Worm (Caenorhabditis elegans): ENCODE measurements around the gene H21P03.10.

Gene H21P03.10

ce11 chrIV:11487889-11488556 lies 12.5 kb upstream of the H21P03.10 start:
- TF ChIP-seq unc-62 (GFP tag; optimal IDR thresholded peaks at IDR 0.05), result no peak

DNA sequence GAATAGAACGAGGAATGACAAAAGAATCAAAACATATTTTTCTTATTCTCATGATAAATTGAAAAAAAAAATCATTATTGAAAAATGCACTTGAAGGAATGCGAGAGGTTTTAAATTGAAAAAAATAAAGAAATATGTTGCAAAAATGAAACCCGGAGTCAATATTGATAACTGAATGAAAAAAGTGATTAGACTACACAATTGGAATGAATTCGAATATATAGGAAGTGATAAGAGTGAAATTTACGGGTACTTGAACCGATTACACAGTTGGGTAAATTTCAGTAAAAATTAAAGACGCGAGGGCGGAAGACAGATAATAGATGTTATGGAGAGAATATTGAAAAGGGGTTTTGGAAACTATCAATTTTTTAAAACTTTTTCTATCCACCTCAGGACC lies 11.4 kb upstream of the H21P03.10 start:
- no peak for TF ChIP-seq unc-62 (GFP tag; optimal IDR thresholded peaks at IDR 0.05)

- no peak for TF ChIP-seq unc-62 (GFP tag; optimal IDR thresholded peaks at IDR 0.05)
These were observed 10.7 kb upstream of the H21P03.10 start for ce11 chrIV:11489610-11490339.

DNA sequence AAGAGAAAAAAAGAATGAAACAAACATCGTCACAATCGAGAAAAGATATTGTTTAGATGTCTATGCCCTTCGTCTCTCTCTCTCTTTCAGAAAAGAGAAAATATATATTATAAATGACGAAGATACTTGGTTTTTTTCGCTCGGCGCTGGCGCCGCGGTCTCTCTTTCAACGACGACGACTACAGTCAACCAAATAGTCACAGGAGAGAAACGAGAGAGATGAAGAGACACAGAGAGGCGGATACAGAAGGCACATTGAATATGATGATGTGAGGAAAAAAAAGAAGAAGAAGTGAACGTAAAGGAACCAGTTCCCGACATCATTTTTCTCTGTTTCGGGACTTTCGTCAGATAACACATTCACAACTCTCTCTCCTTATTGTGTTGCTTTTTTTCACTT lies 9.1 kb upstream of the H21P03.10 start:
- TF ChIP-seq unc-62 (GFP tag; optimal IDR thresholded peaks at IDR 0.05), result no peak

ce11 chrIV:11492345-11492744 lies 8.2 kb upstream of the H21P03.10 start:
- TF ChIP-seq unc-62 (GFP tag; optimal IDR thresholded peaks at IDR 0.05), result no peak

DNA sequence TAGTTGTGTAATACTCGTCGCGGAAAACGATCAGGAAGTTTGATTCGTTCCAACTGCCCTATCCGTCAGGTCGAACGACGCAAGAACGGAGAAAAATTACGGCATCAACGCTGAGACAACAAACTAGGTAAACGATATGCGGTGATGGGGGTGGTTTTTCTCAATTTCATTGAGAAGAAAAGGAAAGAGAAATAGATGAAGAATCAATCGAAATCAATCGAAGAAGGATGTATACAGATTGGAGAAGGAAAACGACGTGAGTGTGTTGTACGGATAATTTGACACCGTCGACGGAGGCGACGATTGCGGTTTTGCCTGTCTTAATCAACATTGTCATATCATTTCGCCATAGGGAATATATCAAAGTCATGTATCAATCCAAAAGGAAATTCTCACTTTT lies 6.6 kb upstream of the H21P03.10 start:
- no peak for TF ChIP-seq unc-62 (GFP tag; optimal IDR thresholded peaks at IDR 0.05)

DNA sequence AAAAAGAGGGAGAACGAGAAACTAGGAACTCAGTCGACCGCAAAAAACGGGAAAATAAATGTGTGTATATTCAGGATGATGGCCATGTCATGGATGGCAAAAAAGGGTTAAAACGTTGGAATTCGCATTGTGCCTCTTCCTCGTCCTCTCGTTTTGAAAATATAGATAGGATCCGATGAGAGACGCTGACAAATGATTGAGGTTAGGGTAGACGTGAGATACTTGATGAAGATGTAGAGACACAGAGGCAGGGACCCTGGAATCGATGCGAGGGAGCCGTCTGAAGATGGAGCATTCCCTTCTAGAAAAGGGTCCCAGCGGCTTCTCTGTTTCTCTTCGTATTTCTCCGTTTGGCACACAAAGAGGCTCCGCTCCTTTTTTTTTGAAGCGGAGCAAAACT lies 5.6 kb upstream of the H21P03.10 start:
- no peak for TF ChIP-seq unc-62 (GFP tag; optimal IDR thresholded peaks at IDR 0.05)

DNA sequence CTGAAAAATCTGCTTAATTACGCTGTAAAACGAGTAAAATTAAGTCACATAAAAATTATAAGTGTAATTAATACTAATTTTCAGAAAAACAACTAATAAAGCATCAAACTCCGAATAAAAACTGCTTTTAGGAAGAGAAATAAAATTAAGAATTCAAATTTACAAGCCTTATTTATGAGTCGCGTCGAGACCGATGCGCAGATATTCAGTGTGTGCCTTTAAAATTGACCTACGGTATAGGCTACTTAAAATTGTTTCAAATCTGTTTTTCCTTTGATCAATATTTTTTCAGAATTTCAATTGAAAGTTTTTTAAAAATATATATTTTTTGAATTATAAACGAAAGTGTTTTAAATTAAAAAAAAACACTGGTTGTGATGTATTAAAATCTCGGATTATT lies 2.4 kb upstream of the H21P03.10 start, which contains the start of gene sms-1:
Gene sms-1, minus strand, starts transcription at position 6 of the 400 bp plus-strand sequence.
- no peak for TF ChIP-seq unc-62 (GFP tag; optimal IDR thresholded peaks at IDR 0.05)

- no peak for TF ChIP-seq unc-62 (GFP tag; optimal IDR thresholded peaks at IDR 0.05)
These were observed 3.1 kb downstream of the H21P03.10 start for ce11 chrIV:11503654-11504053.

DNA sequence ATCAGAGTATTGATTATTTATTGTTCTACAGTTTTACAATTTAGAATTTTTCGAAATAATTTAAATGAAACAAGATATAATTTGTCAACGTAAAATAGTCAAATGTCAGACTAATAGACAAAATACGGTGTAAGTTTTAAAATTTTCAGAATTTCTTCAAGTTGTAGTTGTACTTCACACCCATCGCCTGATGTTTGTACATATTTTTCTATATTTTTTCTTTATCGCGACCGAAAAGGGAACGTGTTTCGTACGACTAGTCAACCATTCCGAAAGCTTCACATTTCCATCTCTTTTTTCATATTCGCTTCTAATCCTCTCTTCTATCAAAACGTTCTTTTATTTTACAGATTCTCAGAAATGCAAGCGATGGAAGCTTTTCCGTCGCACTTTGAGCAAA lies 3.9 kb downstream of the H21P03.10 start, which contains the start of gene twk-25:
Gene twk-25, plus strand, starts transcription at position 301 of the 400 bp plus-strand sequence.
- no peak for TF ChIP-seq unc-62 (GFP tag; optimal IDR thresholded peaks at IDR 0.05)

- no peak for TF ChIP-seq unc-62 (GFP tag; optimal IDR thresholded peaks at IDR 0.05)
These were observed 10.1 kb downstream of the H21P03.10 start, which contains the start of gene M04B2.6 for ce11 chrIV:11510664-11511063. TSS of gene M04B2.6 (minus strand) at chrIV:11510764.

DNA sequence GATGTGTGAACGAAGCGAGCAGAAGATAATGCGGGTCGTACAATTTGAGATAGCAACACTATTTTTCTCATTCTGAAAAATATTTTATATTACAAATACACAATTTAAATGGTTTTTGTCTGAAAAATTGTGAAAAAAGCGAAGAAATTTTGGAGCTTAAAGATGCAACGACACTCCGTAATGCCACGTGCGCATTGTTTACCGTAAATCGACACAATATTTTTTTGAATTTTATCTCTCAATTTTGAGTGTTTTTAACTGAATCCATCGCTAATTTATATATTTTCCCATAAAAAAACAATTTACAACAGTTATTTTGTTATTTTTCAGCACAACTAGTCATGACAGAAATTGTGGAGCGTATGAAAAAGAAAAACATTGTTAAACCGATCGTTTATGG lies 20.4 kb downstream of the H21P03.10 start, which contains the start of the genes M04B2.4 and gfl-1:
Gene M04B2.4, minus strand, starts transcription at position 72 of the 400 bp plus-strand sequence.
Gene gfl-1, plus strand, starts transcription at position 331 of the 400 bp plus-strand sequence.
- no peak for TF ChIP-seq unc-62 (GFP tag; optimal IDR thresholded peaks at IDR 0.05)

DNA sequence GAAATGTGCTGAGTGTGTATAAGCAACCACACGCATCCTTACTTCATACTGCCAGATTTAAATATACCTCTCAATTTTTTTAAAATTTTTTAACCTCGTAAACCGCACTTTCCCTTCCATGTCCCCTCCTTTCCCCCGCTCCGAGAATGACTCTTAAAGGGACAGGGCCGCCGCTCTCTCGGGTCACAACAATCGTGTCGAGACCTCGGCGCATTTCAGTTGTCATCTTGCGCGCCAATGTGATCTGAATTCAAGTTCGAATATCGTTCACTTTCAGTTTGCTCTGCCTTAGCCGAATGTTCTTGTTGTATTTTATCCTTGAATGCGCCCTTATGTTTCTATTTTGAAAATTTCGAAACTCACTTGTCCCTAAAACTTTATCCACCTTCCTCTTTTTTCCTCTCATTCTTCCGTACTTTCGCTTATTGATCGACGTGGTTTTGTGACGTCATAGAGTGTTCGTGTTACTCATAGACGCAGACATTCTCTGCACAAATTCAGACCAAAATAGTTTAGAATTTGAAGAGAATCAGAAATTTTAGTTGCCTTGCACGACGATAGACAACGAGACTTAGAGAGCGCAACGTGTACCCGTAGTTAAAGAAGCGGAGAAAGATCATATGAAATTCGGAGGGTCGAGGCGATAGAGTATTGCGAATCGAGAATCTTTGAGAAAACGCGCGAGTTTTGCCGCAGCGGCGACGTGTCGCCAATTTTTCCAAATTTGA lies 21.9 kb downstream of the H21P03.10 start:
- no peak for TF ChIP-seq unc-62 (GFP tag; optimal IDR thresholded peaks at IDR 0.05)

DNA sequence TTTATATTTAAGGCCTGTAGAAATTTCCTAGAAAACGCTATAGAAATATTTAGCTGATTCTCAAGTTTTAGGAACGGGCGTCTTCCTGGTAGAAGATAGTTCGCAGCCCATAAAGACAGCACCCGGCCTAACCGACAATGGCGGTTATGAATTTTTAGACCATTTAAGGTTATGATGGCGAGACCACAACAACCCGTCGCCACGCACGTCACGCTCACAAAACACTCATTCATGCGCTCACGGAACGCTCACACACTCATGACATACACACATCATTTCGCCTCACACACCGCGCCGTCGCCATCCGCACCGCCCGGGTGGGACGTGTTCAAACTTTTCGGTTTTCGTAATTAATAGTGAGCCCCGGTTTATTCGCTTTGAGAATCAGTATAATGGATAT lies 23.2 kb downstream of the H21P03.10 start:
- TF ChIP-seq unc-62 (GFP tag; optimal IDR thresholded peaks at IDR 0.05), result no peak

ce11 chrIV:11524241-11524692 lies 23.7 kb downstream of the H21P03.10 start, which contains the start of gene mep-1:
TSS of gene mep-1 (plus strand) at chrIV:11524642.
- TF ChIP-seq unc-62 (GFP tag; optimal IDR thresholded peaks at IDR 0.05), result no peak

- no peak for TF ChIP-seq unc-62 (GFP tag; optimal IDR thresholded peaks at IDR 0.05)
These were observed 25.7 kb downstream of the H21P03.10 start for ce11 chrIV:11526189-11526588.
